Worm (Caenorhabditis elegans) whole organism, L3 larva: Measurements from ENCODE around the gene F34H10.1.

Experiments used
- ZK546.5 ChIP-seq: sonication (generic microtip); optimal IDR thresholded peaks from 2 replicates; lab custom pipeline; 2017; ENCODE audit warnings: missing biosample characterization, missing genetic modification characterization
- elt-2 ChIP-seq: sonication (generic microtip); optimal IDR thresholded peaks from 2 replicates; lab custom pipeline; 2016; ENCODE audit warnings: missing genetic modification reagents, mild to moderate bottlenecking, missing genetic modification characterization, missing compliant biosample characterization
- elt-3 ChIP-seq, 3 experiments: fragments of 150-350 bp in 1 of 3; sonication (generic microtip) in 2 of 3; optimal IDR thresholded peaks; 2 replicates in 2 of 3; 4 replicates in 1 of 3; lab custom pipeline; 2014 to 2017; ENCODE audit warnings: missing biosample characterization in 3 of 3, missing genetic modification characterization in 3 of 3
- mdl-1 ChIP-seq: fragments of 150-350 bp; optimal IDR thresholded peaks from 2 replicates; lab custom pipeline; 2014; ENCODE audit warnings: missing biosample characterization, missing genetic modification characterization
- snpc-4 ChIP-seq: fragments of 150-350 bp; optimal IDR thresholded peaks from 2 replicates; lab custom pipeline; 2014; ENCODE audit warnings: missing biosample characterization, missing genetic modification characterization
- unc-39 ChIP-seq: sonication (generic microtip); optimal IDR thresholded peaks from 4 replicates; lab custom pipeline; 2017; ENCODE audit warnings: missing biosample characterization, missing genetic modification characterization
- ztf-4 ChIP-seq: fragments of 150-350 bp; optimal IDR thresholded peaks from 2 replicates; lab custom pipeline; 2014; ENCODE audit warnings: missing biosample characterization, missing genetic modification characterization

DNA sequence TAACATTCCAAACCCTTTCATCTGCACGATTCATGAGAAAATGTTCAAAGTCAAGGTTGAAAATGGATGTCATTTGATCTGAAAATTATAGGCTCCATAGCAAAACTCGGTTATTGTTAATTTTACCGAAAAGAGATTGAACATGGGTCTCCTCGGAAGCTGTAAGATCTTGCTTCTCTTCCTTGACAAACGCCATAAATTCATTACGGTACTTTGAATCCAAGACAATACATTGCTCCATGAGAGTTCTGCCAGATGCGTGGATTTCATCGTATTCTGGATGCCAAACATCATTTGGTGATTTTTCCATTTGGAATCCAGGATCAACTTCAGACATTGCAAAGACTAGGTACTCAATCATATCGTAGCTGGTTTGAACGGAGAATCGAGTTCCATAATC is 40.0 kb downstream of the F34H10.1 start:
- TF ChIP-seq ZK546.5 (tag; lab: Kevin White, UChicago) (no peak), snpc-4 (tag; lab: Kevin White, UChicago) (no peak), unc-39 (no peak), ztf-4 (no peak), elt-3 (tag; optimal IDR thresholded peaks at IDR 0.05; lab: Kevin White, UChicago) (no peak), elt-2 (tag; lab: Kevin White, UChicago) (no peak), mdl-1 (no peak)
